Fruit fly (Drosophila melanogaster): ENCODE measurements around the gene pira.

The pira gene

DNA sequence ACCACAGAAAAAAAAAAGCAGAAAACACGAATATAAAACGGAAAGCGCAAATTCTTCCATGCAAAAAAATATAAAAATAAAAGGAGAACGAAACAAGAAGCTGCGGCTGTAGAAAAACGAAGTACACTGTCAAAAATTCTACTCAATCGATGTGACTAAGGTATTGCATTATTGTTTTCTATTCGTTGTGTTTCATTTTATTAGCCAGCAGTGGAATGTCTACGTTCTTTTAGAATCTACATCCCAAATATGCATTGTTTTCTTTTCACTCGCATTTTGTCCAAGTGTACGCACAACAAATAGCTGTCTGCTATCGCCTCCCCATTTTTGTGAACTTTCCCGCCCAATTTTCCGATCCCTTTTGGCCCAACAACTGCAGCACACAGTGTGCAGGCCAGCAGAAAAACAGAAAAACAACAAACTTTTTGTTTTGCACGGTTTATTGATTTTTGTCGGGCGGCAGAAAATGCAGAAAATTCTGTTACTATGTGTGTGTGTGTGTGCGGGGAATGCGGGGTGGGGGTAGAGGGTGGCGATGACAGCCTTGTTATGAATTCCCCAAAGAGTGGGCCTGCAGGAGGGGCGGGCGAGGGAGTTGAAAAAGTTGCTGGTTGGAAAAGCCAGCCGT, 44.1 kb downstream of the pira start (continued):
- TF ChIP-seq MBD-R2 (GFP tag; IDR thresholded peaks at IDR 0.05) (peak; percentile 25; the same call in 1 of the 2 replicates), Bteb2 (GFP tag; optimal IDR thresholded peaks at IDR 0.05) (peak; percentile 62), HLH54F (GFP tag; optimal IDR thresholded peaks at IDR 0.05) (peak; percentile 69), Ptx1 (GFP tag; IDR thresholded peaks at IDR 0.05) (peak; percentile 80), CG4730 (GFP tag; IDR thresholded peaks at IDR 0.05) (peak; percentile 56), Fer2 (tag; optimal IDR thresholded peaks at IDR 0.05) (no peak), ab (GFP tag; optimal IDR thresholded peaks at IDR 0.05) (peak; percentile 64), CG17912 (GFP tag; optimal IDR thresholded peaks at IDR 0.05) (no peak), unpg (GFP tag; optimal IDR thresholded peaks at IDR 0.05) (peak; percentile 72), CG6272 (GFP tag; IDR thresholded peaks at IDR 0.05) (peak; percentile 32; the same call in 1 of the 2 replicates), crol (GFP tag; IDR thresholded peaks at IDR 0.05) (0 out of 2 replicates have a peak, but pooled peaks have one; percentile 7), tll (GFP tag; optimal IDR thresholded peaks at IDR 0.05) (no peak), CG4707 (GFP tag; optimal IDR thresholded peaks at IDR 0.05) (no peak), CG15479 (GFP tag; optimal IDR thresholded peaks at IDR 0.05) (no peak), ERR (GFP tag; optimal IDR thresholded peaks at IDR 0.05) (peak; percentile 47), Sry-β (GFP tag; optimal IDR thresholded peaks at IDR 0.05) (no peak), Hr51 (GFP tag; optimal IDR thresholded peaks at IDR 0.05) (peak; percentile 32 to 69), ap (GFP tag; IDR thresholded peaks at IDR 0.05) (peak; percentile 32; the same call in 1 of the 2 replicates), Ets97D (GFP tag; optimal IDR thresholded peaks at IDR 0.05) (no peak), Poxn (GFP tag; IDR thresholded peaks at IDR 0.05) (no peak), CG6813 (GFP tag; optimal IDR thresholded peaks at IDR 0.05) (peak; percentile 58), Hmx (GFP tag; optimal IDR thresholded peaks at IDR 0.05) (peak; percentile 29), CG31365 (tag; optimal IDR thresholded peaks at IDR 0.05) (no peak), CG18262 (tag; optimal IDR thresholded peaks at IDR 0.05) (peak; percentile 64), fd96Cb (tag; optimal IDR thresholded peaks at IDR 0.05) (peak; percentile 67), sima (GFP tag; optimal IDR thresholded peaks at IDR 0.05) (no peak), odd (GFP tag; optimal IDR thresholded peaks at IDR 0.05) (peak; percentile 8), CG12236 (GFP tag; optimal IDR thresholded peaks at IDR 0.05) (peak; percentile 17), Doc2 (GFP tag; IDR thresholded peaks at IDR 0.05) (no peak), Hr39 (optimal IDR thresholded peaks at IDR 0.05) (no peak), CG1832 (GFP tag; optimal IDR thresholded peaks at IDR 0.05) (no peak), otp (GFP tag; IDR thresholded peaks at IDR 0.05) (peak; percentile 61; the same call in 1 of the 3 replicates), Dbx (GFP tag; IDR thresholded peaks at IDR 0.05) (peak; percentile 64; the same call in 1 of the 3 replicates), Gug (GFP tag; IDR thresholded peaks at IDR 0.05) (peak; percentile 60; the same call in 3 of the 4 replicates), CG1603 (tag; optimal IDR thresholded peaks at IDR 0.05) (peak; percentile 79), Hr3 (GFP tag; optimal IDR thresholded peaks at IDR 0.05) (peak; percentile 68), lola (GFP tag; optimal IDR thresholded peaks at IDR 0.05) (peak in 1 of 3 experiments; percentile 62), CG9215 (GFP tag; IDR thresholded peaks at IDR 0.05) (peak; percentile 40; the same call in 1 of the 2 replicates), NfI (GFP tag; optimal IDR thresholded peaks at IDR 0.05) (peak; percentile 67), z (GFP tag; IDR thresholded peaks at IDR 0.05) (no peak), CG15073 (GFP tag; optimal IDR thresholded peaks at IDR 0.05) (no peak), CG4424 (GFP tag; optimal IDR thresholded peaks at IDR 0.05) (peak; percentile 75), crc (GFP tag; optimal IDR thresholded peaks at IDR 0.05) (no peak), chif (GFP tag; optimal IDR thresholded peaks at IDR 0.05) (peak; percentile 76 to 83), sna (GFP tag; IDR thresholded peaks at IDR 0.05; ENCODE audit: partially characterized antibody) (no peak), tap (tag; optimal IDR thresholded peaks at IDR 0.05) (peak; percentile 33), CG11504 (tag; optimal IDR thresholded peaks at IDR 0.05) (peak; percentile 80), al (GFP tag; IDR thresholded peaks at IDR 0.05) (0 out of 2 replicates have a peak, but pooled peaks have one; percentile 12), CG11456 (GFP tag; IDR thresholded peaks at IDR 0.05) (peak; percentile 71)

All from whole organism, embryonic.